Fruit fly (Drosophila melanogaster): Measurements from ENCODE around the gene CG33764.

CG33764 gene

dm6 chr3L:4227164-4227563, 40.1 kb downstream of the CG33764 start, which contains the start of gene CG46460 (continued):
- TF ChIP-seq dm (GFP tag; optimal IDR thresholded peaks at IDR 0.05) (no peak), CG7357 (GFP tag; IDR thresholded peaks at IDR 0.05) (no peak)

dm6 chr3L:4225647-4226470, 41.4 kb downstream of the CG33764 start:
- TF ChIP-seq Ptx1 (GFP tag; IDR thresholded peaks at IDR 0.05) (no peak), crol (GFP tag; IDR thresholded peaks at IDR 0.05) (peak; percentile 90), sr (GFP tag; IDR thresholded peaks at IDR 0.05) (peak; percentile 82; the same call in 2 of the 3 replicates), CG34376 (GFP tag; optimal IDR thresholded peaks at IDR 0.05) (peak; percentile 67), CG11560 (tag; IDR thresholded peaks at IDR 0.05) (no peak), ash1 (GFP tag; optimal IDR thresholded peaks at IDR 0.05) (no peak), sug (tag; optimal IDR thresholded peaks at IDR 0.05) (peak; percentile 72), Med (GFP tag) (peak; percentile 70), dimm (GFP tag; IDR thresholded peaks at IDR 0.05) (no peak), Kr (GFP tag; optimal IDR thresholded peaks at IDR 0.05) (no peak), CG9932 (GFP tag; IDR thresholded peaks at IDR 0.05) (no peak), cwo (GFP tag; optimal IDR thresholded peaks at IDR 0.05) (peak; percentile 63), gce (GFP tag; IDR thresholded peaks at IDR 0.05) (0 out of 3 replicates have a peak, but pooled peaks have one; percentile 33), toy (GFP tag; IDR thresholded peaks at IDR 0.05) (no peak), Pdp1 (GFP tag; optimal IDR thresholded peaks at IDR 0.05) (peak in 1 of 2 experiments; percentile 67), D19B (GFP tag; optimal IDR thresholded peaks at IDR 0.05) (peak; percentile 42), aop (GFP tag; IDR thresholded peaks at IDR 0.05) (0 out of 2 replicates have a peak, but pooled peaks have one; percentile 41), al (GFP tag; IDR thresholded peaks at IDR 0.05) (no peak), insv (GFP tag; optimal IDR thresholded peaks at IDR 0.05) (no peak), CG8290 (GFP tag; optimal IDR thresholded peaks at IDR 0.05) (no peak), CG8290 (tag; optimal IDR thresholded peaks at IDR 0.05) (peak in 1 of 2 experiments; percentile 8), Awh (GFP tag; IDR thresholded peaks at IDR 0.05) (no peak), Hr78 (GFP tag; optimal IDR thresholded peaks at IDR 0.05) (peak in 1 of 2 experiments; percentile 82), sd (tag; optimal IDR thresholded peaks at IDR 0.05) (peak; percentile 75), CG13287 (GFP tag; IDR thresholded peaks at IDR 0.05; ENCODE audit: partially characterized antibody) (0 out of 2 replicates have a peak, but pooled peaks have one; percentile 5), CG12769 (tag; optimal IDR thresholded peaks at IDR 0.05) (peak; percentile 31), kni (GFP tag; optimal IDR thresholded peaks at IDR 0.05) (peak; percentile 7), corto (GFP tag; optimal IDR thresholded peaks at IDR 0.05) (no peak), Deaf1 (tag; optimal IDR thresholded peaks at IDR 0.05) (peak; percentile 20), CG33557 (GFP tag; optimal IDR thresholded peaks at IDR 0.05) (no peak), br (optimal IDR thresholded peaks at IDR 0.05) (no peak), vvl (GFP tag; IDR thresholded peaks at IDR 0.05) (0 out of 2 replicates have a peak, but pooled peaks have one; percentile 7), CG10543 (GFP tag; optimal IDR thresholded peaks at IDR 0.05) (peak; percentile 14), CG18764 (GFP tag; optimal IDR thresholded peaks at IDR 0.05) (no peak), chinmo (GFP tag; IDR thresholded peaks at IDR 0.05; ENCODE audit: partially characterized antibody) (0 out of 4 replicates have a peak, but pooled peaks have one; percentile 42), nom (GFP tag; optimal IDR thresholded peaks at IDR 0.05) (peak; percentile 32)
